Fruit fly (Drosophila melanogaster) whole organism: ENCODE data around the gene CG6738.

Experiments used
- CG8478 ChIP-seq: fragments of >200 bp; optimal IDR thresholded peaks from 2 replicates; lab custom pipeline; 2018; ENCODE audit warnings: inconsistent platforms
- pan ChIP-seq: fragments of >200 bp; optimal IDR thresholded peaks from 2 replicates; lab custom pipeline; 2017
- psq ChIP-seq: fragments of >200 bp; optimal IDR thresholded peaks from 2 replicates; lab custom pipeline; 2017
- usp ChIP-seq: fragments of >200 bp; optimal IDR thresholded peaks from 2 replicates; lab custom pipeline; 2017; ENCODE audit warnings: missing biosample characterization, missing genetic modification characterization, mixed read lengths

- TF ChIP-seq psq, result no peak
- no peak for TF ChIP-seq pan (lab: Kevin White, UChicago)
- no peak for TF ChIP-seq CG8478
- TF ChIP-seq usp (GFP tag; lab: Kevin White, UChicago), result no peak
These were observed 46.1 kb upstream of the CG6738 start for dm6 chr3R:23053135-23053730.
